Fruit fly (Drosophila melanogaster) whole organism, embryonic: ENCODE measurements around the gene Enoph.

Experiments used
- Adf1 ChIP-seq: fragments of 200-800 bp; sonication (Bioruptor generic); IDR thresholded peaks from 2 replicates; pipeline ENCODE4 v1.3.6; 2022; ENCODE audit warnings: missing biosample characterization, missing genetic modification characterization
- Awh ChIP-seq: fragments of 200-800 bp; sonication (Bioruptor generic); IDR thresholded peaks from 2 replicates; pipeline ENCODE4, ENCODE4 v1.3.6; 2022; ENCODE audit warnings: missing biosample characterization, missing genetic modification characterization
- CG1024 ChIP-seq: fragments of 200-800 bp; sonication (Bioruptor generic); IDR thresholded peaks from 2 replicates; pipeline ENCODE4 v1.3.6; 2022; ENCODE audit warnings: missing biosample characterization, missing genetic modification characterization
- CG10366 ChIP-seq: fragments of 200-800 bp; sonication (Bioruptor generic); IDR thresholded peaks from 2 replicates; pipeline ENCODE4 v1.3.6; 2022; ENCODE audit warnings: missing biosample characterization, missing genetic modification characterization
- CG11085 ChIP-seq: fragments of 200-800 bp; sonication (Bioruptor generic); IDR thresholded peaks from 2 replicates; pipeline ENCODE4 v1.3.6; 2022; ENCODE audit warnings: missing biosample characterization, missing genetic modification characterization
- CG11696 ChIP-seq: fragments of 200-800 bp; sonication (Bioruptor generic); IDR thresholded peaks from 2 replicates; pipeline ENCODE4 v1.3.6; 2022; ENCODE audit warnings: missing biosample characterization, missing genetic modification characterization
- CG12236 ChIP-seq: fragments of 200-800 bp; sonication (Bioruptor generic); optimal IDR thresholded peaks from 2 replicates; lab custom pipeline; 2016; ENCODE audit warnings: missing biosample characterization, missing genetic modification characterization
- CG12391 ChIP-seq: fragments of 200-800 bp; sonication (Bioruptor generic); optimal IDR thresholded peaks from 3 replicates; lab custom pipeline; 2018; ENCODE audit warnings: missing biosample characterization, mild to moderate bottlenecking, missing genetic modification characterization, moderate library complexity
- CG12744 ChIP-seq: fragments of 200-800 bp; sonication (Bioruptor generic); optimal IDR thresholded peaks from 2 replicates; lab custom pipeline; 2016; ENCODE audit warnings: missing biosample characterization, missing genetic modification characterization
- CG13296 ChIP-seq: fragments of 200-800 bp; sonication (Bioruptor generic); optimal IDR thresholded peaks from 3 replicates; lab custom pipeline; 2018; ENCODE audit warnings: missing biosample characterization, mild to moderate bottlenecking, missing genetic modification characterization
- CG1603 ChIP-seq: fragments of 200-800 bp; sonication (Bioruptor generic); optimal IDR thresholded peaks from 2 replicates; lab custom pipeline; 2019; ENCODE audit warnings: missing biosample characterization, mild to moderate bottlenecking, missing genetic modification characterization, moderate library complexity
- CG18011 ChIP-seq: fragments of 200-800 bp; sonication (Bioruptor generic); optimal IDR thresholded peaks from 2 replicates; lab custom pipeline; 2017; ENCODE audit warnings: missing biosample characterization, missing genetic modification characterization, mild to moderate bottlenecking, moderate library complexity, missing genotype
- CG18262 ChIP-seq: fragments of 200-800 bp; optimal IDR thresholded peaks from 3 replicates; lab custom pipeline; 2019; ENCODE audit warnings: missing biosample characterization, mild to moderate bottlenecking, missing genetic modification characterization, moderate library complexity
- CG3726 ChIP-seq: fragments of 200-800 bp; sonication (Bioruptor generic); IDR thresholded peaks from 3 replicates; pipeline ENCODE4, ENCODE4 v1.3.6; 2022; ENCODE audit warnings: missing biosample characterization, missing genetic modification characterization
- CG43689 ChIP-seq: fragments of 200-800 bp; sonication (Bioruptor generic); IDR thresholded peaks from 2 replicates; pipeline ENCODE4 v1.3.6; 2022; ENCODE audit warnings: missing biosample characterization, missing genetic modification characterization
- CG4707 ChIP-seq: fragments of 200-800 bp; sonication (Bioruptor generic); optimal IDR thresholded peaks from 2 replicates; lab custom pipeline; 2018; ENCODE audit warnings: missing biosample characterization, mild to moderate bottlenecking, missing genetic modification characterization, moderate library complexity
- CG5953 ChIP-seq: fragments of 200-800 bp; sonication (Bioruptor generic); IDR thresholded peaks from 2 replicates; pipeline ENCODE4 v1.3.6; 2022; ENCODE audit warnings: missing biosample characterization, missing genetic modification characterization
- CG6683 ChIP-seq: fragments of 200-800 bp; sonication (Bioruptor generic); optimal IDR thresholded peaks from 2 replicates; lab custom pipeline; 2017; ENCODE audit warnings: missing biosample characterization, mild to moderate bottlenecking, missing genetic modification characterization, missing genetic modification reagents
- CG6813 ChIP-seq: fragments of 200-800 bp; sonication (Bioruptor generic); optimal IDR thresholded peaks from 2 replicates; lab custom pipeline; 2017; ENCODE audit warnings: missing biosample characterization, missing genetic modification characterization, mild to moderate bottlenecking, moderate library complexity, missing genetic modification reagents
- CG8924 ChIP-seq: fragments of 200-800 bp; optimal IDR thresholded peaks from 3 replicates; lab custom pipeline; 2019; ENCODE audit warnings: missing biosample characterization, mild to moderate bottlenecking, missing genetic modification characterization, moderate library complexity
- CG9609 ChIP-seq: fragments of 200-800 bp; sonication (Bioruptor generic); optimal IDR thresholded peaks from 3 replicates; lab custom pipeline; 2016; ENCODE audit warnings: missing biosample characterization, missing genetic modification characterization
- Deaf1 ChIP-seq: fragments of 200-800 bp; optimal IDR thresholded peaks from 3 replicates; lab custom pipeline; 2019; ENCODE audit warnings: missing biosample characterization, mild to moderate bottlenecking, missing genetic modification characterization, moderate library complexity
- Dek ChIP-seq: fragments of 200-800 bp; sonication (Bioruptor generic); optimal IDR thresholded peaks from 3 replicates; lab custom pipeline; 2019; ENCODE audit warnings: missing biosample characterization, mild to moderate bottlenecking, missing genetic modification characterization, moderate library complexity
- Dip3 ChIP-seq: fragments of 200-800 bp; sonication (Bioruptor generic); optimal IDR thresholded peaks from 3 replicates; lab custom pipeline; 2016; ENCODE audit warnings: missing biosample characterization, missing genetic modification characterization
- HLH4C ChIP-seq: fragments of 200-800 bp; sonication (Bioruptor generic); IDR thresholded peaks from 3 replicates; pipeline ENCODE4 v1.3.6; 2022; ENCODE audit warnings: missing biosample characterization, missing genetic modification characterization; ENCODE audit not compliant: partially characterized antibody
- HLHmδ ChIP-seq: fragments of 200-800 bp; sonication (Bioruptor generic); optimal IDR thresholded peaks from 2 replicates; lab custom pipeline; 2018; ENCODE audit warnings: missing biosample characterization, mild to moderate bottlenecking, missing genetic modification characterization, moderate library complexity
- Hr39 ChIP-seq: fragments of >200 bp; optimal IDR thresholded peaks from 2 replicates; lab custom pipeline; 2017
- Lpt ChIP-seq: fragments of >200 bp; optimal IDR thresholded peaks from 2 replicates; lab custom pipeline; 2018; ENCODE audit warnings: missing biosample characterization, missing genetic modification characterization
- Mrtf ChIP-seq: fragments of 200-800 bp; sonication (Bioruptor generic); IDR thresholded peaks from 3 replicates; pipeline ENCODE4 v1.3.6; 2022; ENCODE audit warnings: missing biosample characterization, missing genetic modification characterization
- NK7.1 ChIP-seq: fragments of 200-800 bp; sonication (Bioruptor generic); optimal IDR thresholded peaks from 3 replicates; lab custom pipeline; 2016; ENCODE audit warnings: missing biosample characterization, missing genetic modification characterization
- Optix ChIP-seq: fragments of 200-800 bp; sonication (Bioruptor generic); IDR thresholded peaks from 3 replicates; pipeline ENCODE4 v1.3.6; 2022; ENCODE audit warnings: missing biosample characterization, missing genetic modification characterization
- Side ChIP-seq: fragments of 200-800 bp; sonication (Bioruptor generic); optimal IDR thresholded peaks from 2 replicates; lab custom pipeline; 2016; ENCODE audit warnings: missing biosample characterization, missing genetic modification characterization
- Taf1 ChIP-seq: fragments of 200-800 bp; sonication (Bioruptor generic); IDR thresholded peaks from 2 replicates; pipeline ENCODE4 v1.3.6; 2022; ENCODE audit warnings: missing biosample characterization, missing genetic modification characterization
- Usf ChIP-seq: fragments of 200-800 bp; sonication (Bioruptor generic); optimal IDR thresholded peaks from 2 replicates; lab custom pipeline; 2017; ENCODE audit warnings: missing genotype, missing biosample characterization, missing genetic modification characterization
- Xbp1 ChIP-seq: fragments of 200-800 bp; sonication (Bioruptor generic); optimal IDR thresholded peaks from 3 replicates; lab custom pipeline; 2016; ENCODE audit warnings: missing biosample characterization, mild to moderate bottlenecking, missing genetic modification characterization
- aop ChIP-seq: fragments of 200-800 bp; sonication (Bioruptor generic); IDR thresholded peaks from 2 replicates; pipeline ENCODE4 v1.3.6; 2022; ENCODE audit warnings: missing biosample characterization, missing genetic modification characterization
- ci ChIP-seq: fragments of 200-800 bp; sonication (Bioruptor generic); IDR thresholded peaks from 3 replicates; pipeline ENCODE4 v1.3.6; 2022; ENCODE audit warnings: missing biosample characterization, missing genetic modification characterization
- dati ChIP-seq: fragments of 200-800 bp; sonication (Bioruptor generic); IDR thresholded peaks from 2 replicates; pipeline ENCODE4 v1.3.6; 2022; ENCODE audit warnings: missing biosample characterization, missing genetic modification characterization
- dysf ChIP-seq: fragments of 200-800 bp; sonication (Bioruptor generic); IDR thresholded peaks from 3 replicates; pipeline ENCODE4 v1.3.6; 2022; ENCODE audit warnings: missing biosample characterization, missing genetic modification characterization
- en ChIP-seq: fragments of 200-800 bp; sonication (Bioruptor generic); optimal IDR thresholded peaks from 2 replicates; lab custom pipeline; 2016; ENCODE audit warnings: missing biosample characterization, missing genetic modification characterization
- ftz-f1 ChIP-seq: fragments of 200-800 bp; sonication (Bioruptor generic); optimal IDR thresholded peaks from 2 replicates; lab custom pipeline; 2016; ENCODE audit warnings: missing biosample characterization, missing genetic modification characterization
- gcm ChIP-seq: fragments of 200-800 bp; sonication (Bioruptor generic); optimal IDR thresholded peaks from 2 replicates; lab custom pipeline; 2019; ENCODE audit warnings: missing biosample characterization, mild to moderate bottlenecking, missing genetic modification characterization, moderate library complexity
- gcm2 ChIP-seq: fragments of 200-800 bp; sonication (Bioruptor generic); optimal IDR thresholded peaks from 2 replicates; lab custom pipeline; 2016; ENCODE audit warnings: missing biosample characterization, missing genetic modification characterization
- hbn ChIP-seq: fragments of 200-800 bp; sonication (Bioruptor generic); IDR thresholded peaks from 2 replicates; pipeline ENCODE4 v1.3.6; 2022; ENCODE audit warnings: missing biosample characterization, missing genetic modification characterization; ENCODE audit not compliant: partially characterized antibody
- insv ChIP-seq, 2 experiments: fragments of 200-800 bp; sonication (Bioruptor generic); optimal IDR thresholded peaks; 3 replicates each; lab custom pipeline; 2016 to 2018; ENCODE audit warnings: missing biosample characterization in 2 of 2, missing genetic modification characterization in 2 of 2
- luna ChIP-seq: fragments of 200-800 bp; sonication (Bioruptor generic); optimal IDR thresholded peaks from 2 replicates; lab custom pipeline; 2016; ENCODE audit warnings: missing biosample characterization, missing genetic modification characterization
- nerfin-2 ChIP-seq: fragments of 200-800 bp; sonication (Bioruptor generic); IDR thresholded peaks from 2 replicates; pipeline ENCODE4 v1.3.6; 2022; ENCODE audit warnings: missing biosample characterization, missing genetic modification characterization; ENCODE audit not compliant: partially characterized antibody
- p53 ChIP-seq: fragments of 200-800 bp; sonication (Bioruptor generic); optimal IDR thresholded peaks from 2 replicates; lab custom pipeline; 2016; ENCODE audit warnings: missing biosample characterization, missing genetic modification characterization
- pnt ChIP-seq: fragments of 200-800 bp; sonication (Bioruptor generic); optimal IDR thresholded peaks from 3 replicates; lab custom pipeline; 2016; ENCODE audit warnings: missing biosample characterization, missing genetic modification characterization
- tin ChIP-seq: fragments of 200-800 bp; sonication (Bioruptor generic); optimal IDR thresholded peaks from 3 replicates; lab custom pipeline; 2016; ENCODE audit warnings: missing biosample characterization, missing genetic modification characterization
- tio ChIP-seq: fragments of 200-800 bp; sonication (Bioruptor generic); optimal IDR thresholded peaks from 2 replicates; lab custom pipeline; 2017; ENCODE audit warnings: missing biosample characterization, missing genetic modification characterization, inconsistent platforms
- ttk ChIP-seq: fragments of 200-800 bp; sonication (Bioruptor generic); IDR thresholded peaks from 2 replicates; pipeline ENCODE4 v2.1.2; 2022; ENCODE audit warnings: missing biosample characterization, missing genetic modification characterization
- tx ChIP-seq: fragments of 200-800 bp; sonication (Bioruptor generic); optimal IDR thresholded peaks from 2 replicates; lab custom pipeline; 2016; ENCODE audit warnings: missing biosample characterization, missing genetic modification characterization

The Enoph gene

dm6 chr3R:5300620-5301019 lies 44.1 kb upstream of the Enoph start (continued):
- no peak for TF ChIP-seq nerfin-2 (GFP tag; lab: Robert Waterston, UW)
- TF ChIP-seq CG1603 (tag; lab: Kevin White, UChicago) = peak; percentile 26
- no peak for TF ChIP-seq p53 (GFP tag; lab: Kevin White, UChicago)
- no peak for TF ChIP-seq Usf
- no peak for TF ChIP-seq CG12236
- no peak for TF ChIP-seq tio
- TF ChIP-seq Lpt (GFP tag; lab: Kevin White, UChicago) = no peak
- no peak for TF ChIP-seq Deaf1 (tag; lab: Kevin White, UChicago)
- TF ChIP-seq CG3726 = no peak
- no peak for TF ChIP-seq insv (GFP tag; optimal IDR thresholded peaks at IDR 0.05; lab: Kevin White, UChicago)
- TF ChIP-seq luna (GFP tag; lab: Kevin White, UChicago) = no peak
- TF ChIP-seq CG5953 (GFP tag; lab: Robert Waterston, UW) = no peak
- no peak for TF ChIP-seq gcm2 (GFP tag; lab: Kevin White, UChicago)
- no peak for TF ChIP-seq tx
- peak; percentile 19 for TF ChIP-seq Xbp1 (GFP tag; lab: Kevin White, UChicago)
- peak; percentile 1 for TF ChIP-seq CG18262 (tag; lab: Kevin White, UChicago)
- no peak for TF ChIP-seq Taf1 (GFP tag; lab: Robert Waterston, UW)
- TF ChIP-seq Mrtf = 0 out of 3 replicates have a peak, but pooled peaks have one; percentile 41
- TF ChIP-seq Optix = 0 out of 3 replicates have a peak, but pooled peaks have one; percentile 39
- no peak for TF ChIP-seq CG11085
- no peak for TF ChIP-seq dati (GFP tag; lab: Robert Waterston, UW)
- peak; percentile 65 for TF ChIP-seq HLHmδ (GFP tag; lab: Kevin White, UChicago)
- TF ChIP-seq CG4707 (GFP tag; lab: Kevin White, UChicago) = peak; percentile 54
- no peak for TF ChIP-seq CG8924 (tag; lab: Kevin White, UChicago)
- TF ChIP-seq aop (GFP tag; lab: Robert Waterston, UW) = no peak
- no peak for TF ChIP-seq hbn (GFP tag; lab: Robert Waterston, UW)
- TF ChIP-seq CG6683 (GFP tag; lab: Kevin White, UChicago) = peak; percentile 14
- TF ChIP-seq Dip3 (GFP tag; lab: Kevin White, UChicago) = no peak
- no peak for TF ChIP-seq HLH4C (GFP tag; lab: Robert Waterston, UW)
- no peak for TF ChIP-seq Dek
- TF ChIP-seq CG9609 (GFP tag; lab: Kevin White, UChicago) = no peak
- TF ChIP-seq en = no peak
- no peak for TF ChIP-seq CG12744 (GFP tag; lab: Kevin White, UChicago)
- TF ChIP-seq Awh (GFP tag; lab: Robert Waterston, UW) = no peak
- peak; percentile 43 for TF ChIP-seq CG6813 (GFP tag; lab: Kevin White, UChicago)
- TF ChIP-seq ftz-f1 (GFP tag; lab: Kevin White, UChicago) = no peak
- TF ChIP-seq CG43689 (GFP tag; lab: Robert Waterston, UW) = no peak
- TF ChIP-seq CG10366 (GFP tag; lab: Robert Waterston, UW) = no peak
- TF ChIP-seq CG1024 (GFP tag; lab: Robert Waterston, UW) = 0 out of 2 replicates have a peak, but pooled peaks have one; percentile 31
- TF ChIP-seq ttk (GFP tag; lab: Robert Waterston, UW) = no peak
- TF ChIP-seq pnt (GFP tag; lab: Kevin White, UChicago) = no peak
- no peak for TF ChIP-seq NK7.1 (GFP tag; lab: Kevin White, UChicago)
- peak; percentile 51 for TF ChIP-seq tin (GFP tag; lab: Kevin White, UChicago)
- peak; percentile 15 for TF ChIP-seq CG13296 (GFP tag; lab: Kevin White, UChicago)
- no peak for TF ChIP-seq Side (GFP tag; lab: Kevin White, UChicago)
- TF ChIP-seq Hr39 (lab: Kevin White, UChicago) = no peak
- TF ChIP-seq CG12391 (tag; lab: Kevin White, UChicago) = no peak
- no peak for TF ChIP-seq gcm (GFP tag; lab: Kevin White, UChicago)
- no peak for TF ChIP-seq CG11696 (GFP tag; lab: Robert Waterston, UW)
- TF ChIP-seq dysf (GFP tag; lab: Robert Waterston, UW) = peak; percentile 49; the same call in 1 of the 3 replicates
- TF ChIP-seq CG18011 (GFP tag; lab: Kevin White, UChicago) = no peak
- no peak for TF ChIP-seq Adf1 (GFP tag; lab: Robert Waterston, UW)
- peak; percentile 83 for TF ChIP-seq ci (GFP tag; lab: Robert Waterston, UW)
